Worm (Caenorhabditis elegans) whole organism, late embryonic: Measurements from ENCODE around the gene dab-1.
A peak's percentile ranks its signal among the peaks of the same experiment; 100 is the strongest.

Experiments used
- T23F11.4 ChIP-seq: fragments of 200-800 bp; sonication (Bioruptor generic); optimal IDR thresholded peaks from 2 replicates; lab custom pipeline; 2018; ENCODE audit warnings: mild to moderate bottlenecking, missing genetic modification characterization, missing compliant biosample characterization
- ama-1 ChIP-seq: fragments of 150-350 bp; optimal IDR thresholded peaks from 2 replicates; lab custom pipeline; 2014
- ceh-14 ChIP-seq: sonication (generic microtip); optimal IDR thresholded peaks from 2 replicates; lab custom pipeline; 2016; ENCODE audit warnings: missing genotype, missing genetic modification characterization, missing compliant biosample characterization
- ceh-24 ChIP-seq: sonication (generic microtip); optimal IDR thresholded peaks from 2 replicates; lab custom pipeline; 2016; ENCODE audit warnings: mild to moderate bottlenecking, missing genetic modification characterization, missing compliant biosample characterization
- ceh-31 ChIP-seq: sonication (generic microtip); optimal IDR thresholded peaks from 2 replicates; lab custom pipeline; 2016; ENCODE audit warnings: missing genetic modification characterization, missing compliant biosample characterization
- ceh-9 ChIP-seq: sonication (generic microtip); optimal IDR thresholded peaks from 2 replicates; lab custom pipeline; 2016; ENCODE audit warnings: mild to moderate bottlenecking, missing genetic modification characterization, inconsistent platforms, missing compliant biosample characterization
- ets-4 ChIP-seq: sonication (generic microtip); optimal IDR thresholded peaks from 2 replicates; lab custom pipeline; 2016; ENCODE audit warnings: missing genetic modification characterization, missing compliant biosample characterization
- hlh-30 ChIP-seq: sonication (generic microtip); optimal IDR thresholded peaks from 2 replicates; lab custom pipeline; 2017; ENCODE audit warnings: antibody characterized with exemption, missing genetic modification characterization, missing compliant biosample characterization; ENCODE audit not compliant: insufficient read depth
- madf-2 ChIP-seq: sonication (generic microtip); optimal IDR thresholded peaks from 2 replicates; lab custom pipeline; 2017; ENCODE audit warnings: missing genetic modification characterization, missing compliant biosample characterization
- nfya-1 ChIP-seq: sonication (generic microtip); optimal IDR thresholded peaks from 2 replicates; lab custom pipeline; 2017; ENCODE audit warnings: missing genetic modification characterization, mild to moderate bottlenecking, missing compliant biosample characterization, antibody characterized with exemption, moderate library complexity
- pha-2 ChIP-seq: sonication (generic microtip); optimal IDR thresholded peaks from 2 replicates; lab custom pipeline; 2017; ENCODE audit warnings: mild to moderate bottlenecking, missing genetic modification characterization, missing compliant biosample characterization
- syd-9 ChIP-seq: sonication (generic microtip); optimal IDR thresholded peaks from 2 replicates; lab custom pipeline; 2016; ENCODE audit warnings: mild to moderate bottlenecking, missing genetic modification characterization, moderate library complexity, missing compliant biosample characterization

DNA sequence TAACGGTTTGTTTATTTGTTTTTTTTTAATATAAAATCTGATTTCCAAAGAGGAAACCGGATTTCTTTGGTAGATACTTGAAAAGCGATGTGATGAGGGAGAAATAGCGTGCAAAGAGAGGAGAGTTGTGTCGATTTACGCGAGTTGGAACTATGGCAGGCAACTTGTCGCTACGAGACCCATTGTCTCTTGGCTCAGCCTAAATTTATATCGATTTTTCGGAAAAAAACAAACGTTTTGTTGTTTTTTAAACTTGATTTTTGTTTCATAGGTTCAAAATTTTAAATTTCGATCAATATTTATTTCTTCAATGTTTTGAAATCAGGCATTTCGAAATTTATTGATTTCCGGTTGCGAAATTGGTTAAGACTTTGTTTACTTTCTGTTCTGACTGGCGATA is 5.8 kb upstream of the dab-1 start, which contains the start of gene M110.3:
- TF ChIP-seq ceh-9: no peak
- peak; percentile 21 for TF ChIP-seq ets-4
- TF ChIP-seq ceh-31: no peak
- TF ChIP-seq pha-2 (tag; lab: Kevin White, UChicago): no peak
- TF ChIP-seq T23F11.4 (GFP tag; lab: Kevin White, UChicago): no peak
- no peak for TF ChIP-seq ceh-24 (tag; lab: Kevin White, UChicago)
- peak; percentile 20 for TF ChIP-seq nfya-1 (tag; lab: Kevin White, UChicago)
- no peak for TF ChIP-seq ceh-14
- TF ChIP-seq hlh-30: no peak
- no peak for TF ChIP-seq ama-1 (lab: Kevin White, UChicago)
- TF ChIP-seq madf-2 (tag; lab: Kevin White, UChicago): no peak
- no peak for TF ChIP-seq syd-9
